Worm (Caenorhabditis elegans) whole organism, L4 larva: ENCODE data around the gene F46F5.8.

Experiments used
- D1046.2 ChIP-seq: fragments of 200-800 bp; sonication (Bioruptor generic); IDR thresholded peaks from 2 replicates; pipeline ENCODE4 v1.3.6; 2022; ENCODE audit warnings: missing genetic modification characterization, missing compliant biosample characterization
- ZK546.5 ChIP-seq, 2 experiments: sonication (generic microtip); optimal IDR thresholded peaks; 2 replicates each; lab custom pipeline; 2017; ENCODE audit warnings: missing biosample characterization in 2 of 2, missing genetic modification characterization in 2 of 2
- aha-1 ChIP-seq: fragments of 150-350 bp; peaks from one replicate; lab custom pipeline; 2014; ENCODE audit warnings: missing biosample characterization, missing genetic modification characterization
- aly-2 ChIP-seq: sonication (generic microtip); optimal IDR thresholded peaks from 2 replicates; lab custom pipeline; 2018; ENCODE audit warnings: missing biosample characterization, missing genetic modification characterization
- daf-19 ChIP-seq: fragments of 200-800 bp; sonication (Bioruptor generic); conservative IDR thresholded peaks from 2 replicates; pipeline ENCODE4 v1.3.6; 2022; ENCODE audit warnings: missing genetic modification characterization, missing compliant biosample characterization
- fkh-10 ChIP-seq: fragments of 150-350 bp; optimal IDR thresholded peaks from 2 replicates; lab custom pipeline; 2014; ENCODE audit warnings: missing biosample characterization, missing genetic modification reagents, missing genetic modification characterization
- hif-1 ChIP-seq, 2 experiments: sonication (generic microtip); optimal IDR thresholded peaks; 2 replicates each; lab custom pipeline; 2016 to 2017; ENCODE audit warnings: missing compliant biosample characterization in 2 of 2, missing genetic modification characterization in 2 of 2, missing genetic modification reagents in 2 of 2, missing genotype in 2 of 2, mild to moderate bottlenecking in 1 of 2
- lin-39 ChIP-seq: fragments of 150-350 bp; optimal IDR thresholded peaks from 2 replicates; lab custom pipeline; 2014; ENCODE audit warnings: missing biosample characterization, missing genetic modification reagents, missing genetic modification characterization
- madf-5 ChIP-seq, 2 experiments: fragments of 200-800 bp; sonication (Bioruptor generic); IDR thresholded peaks; 2 replicates each; pipeline ENCODE4 v1.3.6; 2022; ENCODE audit warnings: missing compliant biosample characterization in 2 of 2, missing genetic modification characterization in 2 of 2
- skn-1 ChIP-seq: fragments of 150-350 bp; optimal IDR thresholded peaks from 2 replicates; lab custom pipeline; 2014; ENCODE audit warnings: missing biosample characterization, missing genetic modification characterization
- snpc-4 ChIP-seq: fragments of 150-350 bp; optimal IDR thresholded peaks from 2 replicates; lab custom pipeline; 2014; ENCODE audit warnings: missing biosample characterization, missing genetic modification characterization
- unc-62 ChIP-seq, 3 experiments: fragments of 150-350 bp in 1 of 3; sonication (generic microtip); optimal IDR thresholded peaks in 2 of 3; peaks in 1 of 3; 1 replicate in 1 of 3; 2 replicates in 2 of 3; lab custom pipeline; 2014 to 2017; ENCODE audit warnings: missing biosample characterization in 3 of 3, missing genetic modification characterization in 3 of 3, missing genetic modification reagents in 3 of 3, missing genotype in 1 of 3

- no peak for TF ChIP-seq snpc-4 (tag; lab: Kevin White, UChicago)
- TF ChIP-seq hif-1 (tag; optimal IDR thresholded peaks at IDR 0.05; lab: Kevin White, UChicago), result no peak
- TF ChIP-seq ZK546.5 (tag; optimal IDR thresholded peaks at IDR 0.05; lab: Kevin White, UChicago), result no peak
- TF ChIP-seq daf-19, result no peak
- TF ChIP-seq madf-5 (GFP tag; IDR thresholded peaks at IDR 0.05; lab: Robert Waterston, UW), result no peak
- no peak for TF ChIP-seq D1046.2
- no peak for TF ChIP-seq unc-62 (GFP tag; optimal IDR thresholded peaks at IDR 0.05 in 1 of 2; lab: Kevin White, UChicago)
- no peak for TF ChIP-seq unc-62 (tag; optimal IDR thresholded peaks at IDR 0.05; lab: Kevin White, UChicago)
- TF ChIP-seq fkh-10 (GFP tag; lab: Kevin White, UChicago), result peak; percentile 81
- TF ChIP-seq skn-1 (tag; lab: Kevin White, UChicago), result no peak
- TF ChIP-seq aha-1 (tag; lab: Kevin White, UChicago), result no peak
- TF ChIP-seq lin-39 (tag; lab: Kevin White, UChicago), result no peak
- no peak for TF ChIP-seq aly-2
Measured at ce11 chrII:773830-774229, 47.6 kb downstream of the F46F5.8 start.
